Worm (Caenorhabditis elegans) whole organism, young adult: ENCODE data around the gene cyp-35B1.

Source experiments
- B0019.2 ChIP-seq: fragments of 200-800 bp; sonication (Bioruptor generic); conservative IDR thresholded peaks from 2 replicates; pipeline ENCODE4 v1.3.6; 2022; ENCODE audit warnings: missing genetic modification reagents, missing genetic modification characterization, missing compliant biosample characterization
- B0261.1 ChIP-seq: sonication (generic microtip); optimal IDR thresholded peaks from 2 replicates; lab custom pipeline; 2016; ENCODE audit warnings: mild to moderate bottlenecking, missing genetic modification characterization, moderate library complexity, missing compliant biosample characterization
- C06A6.2 ChIP-seq: fragments of 200-800 bp; sonication (Bioruptor generic); conservative IDR thresholded peaks from 2 replicates; pipeline ENCODE4 v1.3.6; 2022; ENCODE audit warnings: missing genetic modification characterization, missing compliant biosample characterization
- F22D6.2 ChIP-seq: sonication (generic microtip); optimal IDR thresholded peaks from 2 replicates; lab custom pipeline; 2016; ENCODE audit warnings: mild to moderate bottlenecking, missing genetic modification characterization, missing compliant biosample characterization
- Y56A3A.18 ChIP-seq: fragments of 200-800 bp; sonication (Bioruptor generic); IDR thresholded peaks from 2 replicates; pipeline ENCODE4 v1.3.6; 2022; ENCODE audit warnings: missing genetic modification reagents, missing genetic modification characterization, missing compliant biosample characterization
- Y79H2A.3 ChIP-seq: fragments of 200-800 bp; sonication (Bioruptor generic); conservative IDR thresholded peaks from 2 replicates; pipeline ENCODE4 v1.3.6; 2022; ENCODE audit warnings: missing genetic modification reagents, missing genetic modification characterization, missing compliant biosample characterization
- ama-1 ChIP-seq, 3 experiments: fragments of 150-350 bp in 1 of 3; sonication (generic microtip) in 2 of 3; optimal IDR thresholded peaks; 2 replicates each; lab custom pipeline; 2014 to 2018; ENCODE audit warnings: missing biosample characterization in 2 of 3, missing genetic modification characterization in 2 of 3, missing genetic modification reagents in 2 of 3
- athp-1 ChIP-seq: sonication (generic microtip); optimal IDR thresholded peaks from 2 replicates; lab custom pipeline; 2017; ENCODE audit warnings: mild to moderate bottlenecking, missing genetic modification characterization, missing compliant biosample characterization
- attf-5 ChIP-seq: fragments of 200-800 bp; sonication (Bioruptor generic); optimal IDR thresholded peaks from 2 replicates; lab custom pipeline; 2018; ENCODE audit warnings: mild to moderate bottlenecking, missing genetic modification characterization, missing compliant biosample characterization
- bed-1 ChIP-seq: fragments of 200-800 bp; sonication (Bioruptor generic); IDR thresholded peaks from 2 replicates; pipeline ENCODE4 v1.3.6; 2022; ENCODE audit warnings: missing genetic modification reagents, missing genetic modification characterization, missing compliant biosample characterization
- cebp-1 ChIP-seq, 2 experiments: fragments of 200-800 bp in 1 of 2; sonication (Bioruptor generic) in 1 of 2; sonication (generic microtip) in 1 of 2; IDR thresholded peaks in 1 of 2; optimal IDR thresholded peaks in 1 of 2; 2 replicates each; pipeline versions ENCODE4 v1.3.6 to Lab custom; 2017 to 2022; ENCODE audit warnings: missing compliant biosample characterization in 2 of 2, missing genetic modification characterization in 2 of 2, mild to moderate bottlenecking in 1 of 2, missing genetic modification reagents in 1 of 2, moderate library complexity in 1 of 2
- egl-18 ChIP-seq: fragments of 200-800 bp; sonication (Bioruptor generic); IDR thresholded peaks from 2 replicates; pipeline ENCODE4 v1.3.6; 2022; ENCODE audit warnings: missing genetic modification reagents, missing genetic modification characterization, missing compliant biosample characterization
- gei-17 ChIP-seq: fragments of 200-800 bp; sonication (Bioruptor generic); optimal IDR thresholded peaks from 2 replicates; lab custom pipeline; 2018; ENCODE audit warnings: mild to moderate bottlenecking, missing genetic modification characterization, missing compliant biosample characterization
- him-1 ChIP-seq: sonication (generic microtip); optimal IDR thresholded peaks from 2 replicates; lab custom pipeline; 2016; ENCODE audit warnings: missing genotype, missing genetic modification reagents, missing genetic modification characterization, missing compliant biosample characterization
- hrde-1 ChIP-seq: sonication (generic microtip); optimal IDR thresholded peaks from 2 replicates; lab custom pipeline; 2016; ENCODE audit warnings: missing genetic modification characterization, mild to moderate bottlenecking, missing compliant biosample characterization, moderate library complexity, missing genotype, missing genetic modification reagents, borderline replicate concordance
- let-607 ChIP-seq, 2 experiments: fragments of 200-800 bp in 1 of 2; sonication (Bioruptor generic) in 1 of 2; sonication (generic microtip) in 1 of 2; optimal IDR thresholded peaks; 2 replicates each; lab custom pipeline; 2016 to 2018; ENCODE audit warnings: mild to moderate bottlenecking in 2 of 2, missing compliant biosample characterization in 2 of 2, missing genetic modification characterization in 2 of 2, moderate library complexity in 2 of 2, missing genotype in 1 of 2
- lin-40 ChIP-seq: sonication (generic microtip); optimal IDR thresholded peaks from 2 replicates; lab custom pipeline; 2016; ENCODE audit warnings: missing genetic modification characterization, mild to moderate bottlenecking, missing compliant biosample characterization, missing genotype, missing genetic modification reagents
- lsy-27 ChIP-seq: sonication (generic microtip); optimal IDR thresholded peaks from 2 replicates; lab custom pipeline; 2017; ENCODE audit warnings: missing genetic modification characterization, mild to moderate bottlenecking, missing compliant biosample characterization, antibody characterized with exemption, missing genotype, borderline replicate concordance; ENCODE audit not compliant: insufficient read depth
- madf-6 ChIP-seq: fragments of 200-800 bp; sonication (Bioruptor generic); IDR thresholded peaks from 2 replicates; pipeline ENCODE4 v1.3.6; 2022; ENCODE audit warnings: missing genetic modification reagents, missing genetic modification characterization, missing compliant biosample characterization
- madf-8 ChIP-seq: fragments of 200-800 bp; sonication (Bioruptor generic); conservative IDR thresholded peaks from 2 replicates; pipeline ENCODE4 v1.3.6; 2022; ENCODE audit warnings: missing genetic modification reagents, missing genetic modification characterization, missing compliant biosample characterization
- mcd-1 ChIP-seq: fragments of 200-800 bp; sonication (Bioruptor generic); IDR thresholded peaks from 2 replicates; pipeline ENCODE4 v1.3.6; 2022; ENCODE audit warnings: missing genetic modification reagents, missing genetic modification characterization, missing compliant biosample characterization
- mel-28 ChIP-seq: sonication (generic microtip); optimal IDR thresholded peaks from 2 replicates; lab custom pipeline; 2016; ENCODE audit warnings: borderline replicate concordance, mild to moderate bottlenecking, missing genetic modification characterization, missing compliant biosample characterization
- mes-4 ChIP-seq: sonication (generic microtip); optimal IDR thresholded peaks from 2 replicates; lab custom pipeline; 2016; ENCODE audit warnings: missing genotype, missing genetic modification characterization, missing compliant biosample characterization
- nfya-1 ChIP-seq: sonication (generic microtip); optimal IDR thresholded peaks from 2 replicates; lab custom pipeline; 2017; ENCODE audit warnings: antibody characterized with exemption, missing compliant biosample characterization, missing genetic modification characterization, borderline replicate concordance; ENCODE audit not compliant: insufficient read depth
- nfyb-1 ChIP-seq: fragments of 200-800 bp; sonication (Bioruptor generic); IDR thresholded peaks from 2 replicates; pipeline ENCODE4 v1.3.6; 2022; ENCODE audit warnings: missing genetic modification reagents, missing genetic modification characterization, missing compliant biosample characterization
- nhr-179 ChIP-seq: sonication (generic microtip); optimal IDR thresholded peaks from 2 replicates; lab custom pipeline; 2016; ENCODE audit warnings: mild to moderate bottlenecking, missing genetic modification characterization, missing compliant biosample characterization
- nhr-80 ChIP-seq: sonication (generic microtip); optimal IDR thresholded peaks from 2 replicates; lab custom pipeline; 2016; ENCODE audit warnings: missing genetic modification characterization, missing compliant biosample characterization
- rec-8 ChIP-seq, 2 experiments: sonication (generic microtip); optimal IDR thresholded peaks; 2 replicates each; lab custom pipeline; 2016; ENCODE audit warnings: mild to moderate bottlenecking in 2 of 2, missing genetic modification characterization in 2 of 2, missing genetic modification reagents in 2 of 2, missing genotype in 2 of 2, missing biosample characterization in 1 of 2, missing compliant biosample characterization in 1 of 2, moderate library complexity in 1 of 2
- rpc-1 ChIP-seq, 2 experiments: fragments of 150-350 bp in 1 of 2; sonication (generic microtip) in 1 of 2; optimal IDR thresholded peaks; 2 replicates each; lab custom pipeline; 2014 to 2018; ENCODE audit warnings: missing biosample characterization in 1 of 2, missing genetic modification characterization in 1 of 2, missing genetic modification reagents in 1 of 2, missing genotype in 1 of 2
- sea-2 ChIP-seq: fragments of 200-800 bp; sonication (Bioruptor generic); IDR thresholded peaks from 2 replicates; pipeline ENCODE4 v1.3.6; 2022; ENCODE audit warnings: missing genetic modification characterization, missing compliant biosample characterization
- snpc-1.3 ChIP-seq: sonication (generic microtip); optimal IDR thresholded peaks from 2 replicates; lab custom pipeline; 2017; ENCODE audit warnings: missing genetic modification characterization, mild to moderate bottlenecking, missing compliant biosample characterization, antibody characterized with exemption, moderate library complexity, missing genotype, missing genetic modification reagents; ENCODE audit not compliant: insufficient read depth
- sptf-2 ChIP-seq: fragments of 200-800 bp; sonication (Bioruptor generic); optimal IDR thresholded peaks from 2 replicates; lab custom pipeline; 2018; ENCODE audit warnings: mild to moderate bottlenecking, missing genetic modification characterization, missing compliant biosample characterization
- tbp1 ChIP-seq: fragments of 200-800 bp; sonication (Bioruptor generic); optimal IDR thresholded peaks from 2 replicates; lab custom pipeline; 2018; ENCODE audit warnings: mild to moderate bottlenecking, missing genetic modification characterization, missing compliant biosample characterization
- tbx-9 ChIP-seq: sonication (generic microtip); optimal IDR thresholded peaks from 2 replicates; lab custom pipeline; 2016; ENCODE audit warnings: borderline replicate concordance, missing genetic modification characterization, inconsistent platforms, missing compliant biosample characterization
- tlf-1 ChIP-seq: fragments of 200-800 bp; sonication (Bioruptor generic); optimal IDR thresholded peaks from 2 replicates; lab custom pipeline; 2018; ENCODE audit warnings: mild to moderate bottlenecking, missing genetic modification characterization, missing compliant biosample characterization
- unc-130 ChIP-seq: sonication (generic microtip); optimal IDR thresholded peaks from 2 replicates; lab custom pipeline; 2016; ENCODE audit warnings: missing genetic modification reagents, missing genetic modification characterization, missing compliant biosample characterization
- xnd-1 ChIP-seq: sonication (generic microtip); optimal IDR thresholded peaks from 2 replicates; lab custom pipeline; 2016; ENCODE audit warnings: missing genotype, missing genetic modification reagents, missing genetic modification characterization, missing compliant biosample characterization

Gene cyp-35B1

DNA sequence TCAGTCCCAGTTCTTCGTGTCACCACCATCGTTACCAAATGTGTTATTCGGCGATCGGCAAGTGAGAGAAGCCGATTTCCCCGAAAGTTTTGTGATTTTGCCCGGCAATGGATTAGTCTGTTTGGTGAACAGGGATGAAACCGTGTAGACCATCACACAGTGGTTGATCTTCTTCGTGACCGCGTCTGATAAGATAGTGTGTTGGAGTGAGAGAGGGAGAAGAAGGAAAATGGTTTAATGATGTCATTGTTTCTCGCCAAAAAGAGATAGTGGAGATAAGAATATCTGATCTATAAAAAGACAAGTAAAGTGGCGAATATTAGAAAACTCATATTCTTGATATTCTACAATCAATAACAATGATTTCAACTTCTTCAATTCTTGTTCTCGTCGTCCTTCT lies 41.0 kb downstream of the cyp-35B1 start, which contains the start of gene nlp-31:
nlp-31 (plus strand) TSS at position 237 of the 400 bp plus-strand sequence.
- TF ChIP-seq Y79H2A.3 (GFP tag; lab: Robert Waterston, UW) (no peak), mcd-1 (GFP tag; lab: Robert Waterston, UW) (no peak), madf-8 (GFP tag; lab: Robert Waterston, UW) (no peak), let-607 (tag; optimal IDR thresholded peaks at IDR 0.05; lab: Kevin White, UChicago) (no peak), rec-8 (tag; optimal IDR thresholded peaks at IDR 0.05; lab: Kevin White, UChicago) (no peak), bed-1 (no peak), egl-18 (no peak)

DNA sequence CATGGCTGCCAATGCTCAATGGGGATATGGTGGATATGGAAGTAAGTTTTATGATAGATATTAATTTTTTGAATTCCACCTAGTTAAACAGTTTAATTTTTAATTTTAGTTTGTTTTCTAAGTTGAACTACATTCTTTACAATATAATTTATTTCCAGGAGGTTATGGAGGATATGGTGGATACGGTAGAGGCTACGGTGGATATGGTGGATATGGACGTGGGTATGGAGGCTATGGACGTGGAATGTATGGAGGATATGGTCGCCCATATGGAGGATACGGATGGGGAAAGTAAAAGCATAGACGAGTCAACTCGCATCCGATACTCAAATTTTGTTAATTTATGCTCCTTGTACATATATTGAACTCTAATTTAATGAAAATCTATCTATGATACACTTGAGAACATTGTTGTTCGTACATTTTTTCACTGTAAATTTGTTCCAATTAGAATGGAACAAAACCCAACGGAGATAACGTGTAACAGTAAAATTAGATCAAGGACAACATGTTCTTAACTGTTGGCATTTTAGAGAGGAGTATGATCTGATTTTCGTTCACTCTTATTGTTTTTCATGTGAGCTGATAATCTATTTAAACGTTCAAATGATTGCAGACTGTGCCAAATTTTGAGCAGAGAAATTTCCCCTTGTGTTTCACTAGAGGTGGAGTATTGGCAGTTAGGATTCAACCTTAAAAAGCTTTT lies 41.5 kb downstream of the cyp-35B1 start:
- TF ChIP-seq rpc-1 (optimal IDR thresholded peaks at IDR 0.05; lab: Kevin White, UChicago) (no peak), rpc-1 (tag; optimal IDR thresholded peaks at IDR 0.05; lab: Kevin White, UChicago) (no peak), mel-28 (no peak), madf-6 (GFP tag; lab: Robert Waterston, UW) (no peak), sea-2 (no peak), hrde-1 (tag; lab: Kevin White, UChicago) (no peak), cebp-1 (GFP tag; IDR thresholded peaks at IDR 0.05; lab: Robert Waterston, UW) (no peak), cebp-1 (tag; optimal IDR thresholded peaks at IDR 0.05; lab: Kevin White, UChicago) (no peak), xnd-1 (tag; lab: Kevin White, UChicago) (no peak), nhr-179 (tag; lab: Kevin White, UChicago) (no peak), lsy-27 (tag; lab: Kevin White, UChicago) (no peak), sptf-2 (GFP tag; lab: Kevin White, UChicago) (no peak), nhr-80 (no peak), mes-4 (tag; lab: Kevin White, UChicago) (no peak), unc-130 (GFP tag; lab: Kevin White, UChicago) (no peak), attf-5 (GFP tag; lab: Kevin White, UChicago) (no peak)

DNA sequence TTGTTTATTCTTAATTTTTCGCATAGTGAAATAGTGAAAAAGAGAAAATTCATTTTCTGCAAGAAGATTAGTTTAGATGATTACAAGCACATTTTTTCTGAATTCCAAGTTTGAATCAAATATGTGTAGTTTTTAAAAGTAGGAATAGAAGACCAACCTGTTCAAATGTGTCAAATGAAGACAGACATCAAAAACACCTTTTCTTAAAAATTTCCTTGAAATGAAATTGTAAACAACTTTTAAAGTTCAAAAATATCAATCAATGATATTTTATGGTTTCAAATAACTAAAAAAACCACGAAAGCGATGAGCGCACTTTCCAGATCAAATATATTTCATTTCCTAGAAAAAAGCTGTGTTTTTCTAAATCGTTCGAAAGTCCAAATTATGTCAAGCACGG lies 42.8 kb downstream of the cyp-35B1 start, which contains the start of gene nlp-30:
nlp-30 (plus strand) TSS at position 301 of the 400 bp plus-strand sequence.
- TF ChIP-seq athp-1 (tag; lab: Kevin White, UChicago) (no peak), him-1 (no peak), ama-1 (optimal IDR thresholded peaks at IDR 0.05; lab: Kevin White, UChicago) (no peak), ama-1 (GFP tag; optimal IDR thresholded peaks at IDR 0.05; lab: Kevin White, UChicago) (no peak), mel-28 (no peak), tbx-9 (tag; lab: Kevin White, UChicago) (no peak), snpc-1.3 (tag; lab: Kevin White, UChicago) (no peak), F22D6.2 (no peak), tbp1 (GFP tag; lab: Kevin White, UChicago) (no peak), B0019.2 (GFP tag; lab: Robert Waterston, UW) (no peak), Y56A3A.18 (GFP tag; lab: Robert Waterston, UW) (no peak), gei-17 (GFP tag; lab: Kevin White, UChicago) (no peak), tlf-1 (no peak), C06A6.2 (GFP tag; lab: Robert Waterston, UW) (no peak), B0261.1 (no peak), nfya-1 (tag; lab: Kevin White, UChicago) (no peak), nfyb-1 (GFP tag; lab: Robert Waterston, UW) (no peak), lin-40 (tag; lab: Kevin White, UChicago) (no peak)
